Fruit fly (Drosophila melanogaster) whole organism, wandering third instar larva: ENCODE data around the gene CG1998.

Experiments
- Abd-B ChIP-seq: fragments of >200 bp; optimal IDR thresholded peaks from 2 replicates; lab custom pipeline; 2017; ENCODE audit warnings: missing biosample characterization, missing genetic modification characterization
- CG32264 ChIP-seq: fragments of 200-800 bp; sonication (Bioruptor generic); optimal IDR thresholded peaks from 2 replicates; lab custom pipeline; 2016; ENCODE audit warnings: missing biosample characterization, missing genetic modification characterization
- CG9705 ChIP-seq: fragments of 200-800 bp; sonication (Bioruptor generic); optimal IDR thresholded peaks from 2 replicates; lab custom pipeline; 2018; ENCODE audit warnings: missing biosample characterization, mild to moderate bottlenecking, missing genetic modification characterization
- CrebA ChIP-seq: fragments of 200-800 bp; sonication (Bioruptor generic); optimal IDR thresholded peaks from 2 replicates; lab custom pipeline; 2016; ENCODE audit warnings: missing biosample characterization, mild to moderate bottlenecking, missing genetic modification characterization, borderline replicate concordance
- Dfd ChIP-seq: fragments of >200 bp; optimal IDR thresholded peaks from 2 replicates; lab custom pipeline; 2017; ENCODE audit warnings: missing biosample characterization, missing genetic modification characterization
- Dif ChIP-seq: fragments of 200-275, 200-300 bp; sonication (Bioruptor generic); optimal IDR thresholded peaks from 2 replicates; lab custom pipeline; 2018; ENCODE audit warnings: missing biosample characterization, missing genetic modification characterization; ENCODE audit not compliant: partially characterized antibody
- GATAd ChIP-seq: sonication (Bioruptor generic); optimal IDR thresholded peaks from 2 replicates; lab custom pipeline; 2016; ENCODE audit warnings: missing biosample characterization, missing genetic modification characterization
- HLH106 ChIP-seq: fragments of 200-800 bp; optimal IDR thresholded peaks from 3 replicates; lab custom pipeline; 2019; ENCODE audit warnings: missing biosample characterization, mild to moderate bottlenecking, missing genetic modification characterization, moderate library complexity
- Hnf4 ChIP-seq: fragments of 200-800 bp; sonication (Bioruptor generic); optimal IDR thresholded peaks from 2 replicates; lab custom pipeline; 2016; ENCODE audit warnings: missing biosample characterization, mild to moderate bottlenecking, missing genetic modification characterization
- Hr78 ChIP-seq: fragments of >200 bp; optimal IDR thresholded peaks from 2 replicates; lab custom pipeline; 2017; ENCODE audit warnings: missing biosample characterization, missing genetic modification characterization
- Hr83 ChIP-seq: fragments of 200-300 bp; sonication (Bioruptor generic); optimal IDR thresholded peaks from 2 replicates; lab custom pipeline; 2016; ENCODE audit warnings: missing biosample characterization, mild to moderate bottlenecking, missing genetic modification characterization, moderate library complexity; ENCODE audit not compliant: poor library complexity, severe bottlenecking
- Jra ChIP-seq: sonication (Bioruptor generic); optimal IDR thresholded peaks from 2 replicates; lab custom pipeline; 2016; ENCODE audit warnings: missing biosample characterization, missing genetic modification characterization
- Mio ChIP-seq: sonication (Bioruptor generic); optimal IDR thresholded peaks from 2 replicates; lab custom pipeline; 2016; ENCODE audit warnings: missing biosample characterization, missing genetic modification characterization
- Myc ChIP-seq: fragments of >200 bp; optimal IDR thresholded peaks from 2 replicates; lab custom pipeline; 2017
- N ChIP-seq: fragments of >200 bp; optimal IDR thresholded peaks from 2 replicates; lab custom pipeline; 2018; ENCODE audit warnings: missing biosample characterization, missing external identifiers, missing genetic modification characterization
- OdsH ChIP-seq: fragments of 200-800 bp; sonication (Bioruptor generic); optimal IDR thresholded peaks from 2 replicates; lab custom pipeline; 2016; ENCODE audit warnings: missing biosample characterization, mild to moderate bottlenecking, missing genetic modification characterization
- Rel ChIP-seq, 2 experiments: fragments of 200-800 bp; sonication (Bioruptor generic) in 1 of 2; optimal IDR thresholded peaks; 2 replicates in 1 of 2; 3 replicates in 1 of 2; lab custom pipeline; 2016 to 2019; ENCODE audit warnings: mild to moderate bottlenecking in 2 of 2, missing biosample characterization in 2 of 2, missing genetic modification characterization in 2 of 2, moderate library complexity in 1 of 2
- Sp1 ChIP-seq: fragments of 200-800 bp; sonication (Bioruptor generic); optimal IDR thresholded peaks from 3 replicates; lab custom pipeline; 2019; ENCODE audit warnings: missing biosample characterization, mild to moderate bottlenecking, missing genetic modification characterization, moderate library complexity
- Vsx2 ChIP-seq: fragments of 200-300, 225-300 bp; sonication (Bioruptor generic); optimal IDR thresholded peaks from 2 replicates; lab custom pipeline; 2018; ENCODE audit warnings: missing biosample characterization, missing genetic modification characterization; ENCODE audit not compliant: partially characterized antibody
- br ChIP-seq: fragments of 200-800 bp; sonication (Bioruptor generic); optimal IDR thresholded peaks from 2 replicates; lab custom pipeline; 2016; ENCODE audit warnings: missing biosample characterization, missing genetic modification characterization
- brk ChIP-seq: fragments of 200-800 bp; sonication (Bioruptor generic); optimal IDR thresholded peaks from 2 replicates; lab custom pipeline; 2016; ENCODE audit warnings: missing biosample characterization, mild to moderate bottlenecking, missing genetic modification characterization
- dl ChIP-seq, 2 experiments: fragments of 175-275, 200-275 bp in 1 of 2; fragments of 200-275 bp in 1 of 2; sonication (Bioruptor generic); optimal IDR thresholded peaks; lab custom pipeline; 2018; ENCODE audit warnings: mild to moderate bottlenecking in 2 of 2, missing biosample characterization in 2 of 2, missing genetic modification characterization in 2 of 2, moderate library complexity in 2 of 2; ENCODE audit not compliant: partially characterized antibody in 2 of 2, insufficient read depth in 1 of 2
- dmrt93B ChIP-seq: fragments of 200-800 bp; sonication (Bioruptor generic); optimal IDR thresholded peaks from 2 replicates; lab custom pipeline; 2018; ENCODE audit warnings: missing biosample characterization, mild to moderate bottlenecking, missing genetic modification characterization
- dsf ChIP-seq: sonication (Bioruptor generic); optimal IDR thresholded peaks from 2 replicates; lab custom pipeline; 2016; ENCODE audit warnings: missing biosample characterization, missing genetic modification characterization, borderline replicate concordance
- ey ChIP-seq: fragments of 200-800 bp; sonication (Bioruptor generic); optimal IDR thresholded peaks from 2 replicates; lab custom pipeline; 2016; ENCODE audit warnings: missing biosample characterization, missing genetic modification characterization
- foxo ChIP-seq, 2 experiments: fragments of 200-800 bp; sonication (Bioruptor generic); optimal IDR thresholded peaks; 2 replicates in 1 of 2; 3 replicates in 1 of 2; lab custom pipeline; 2016 to 2017; ENCODE audit warnings: missing biosample characterization in 2 of 2, missing genetic modification characterization in 2 of 2
- fru ChIP-seq: fragments of 200-800 bp; sonication (Bioruptor generic); optimal IDR thresholded peaks from 3 replicates; lab custom pipeline; 2016; ENCODE audit warnings: missing biosample characterization, mild to moderate bottlenecking, missing genetic modification characterization
- h ChIP-seq: fragments of 200-800 bp; sonication (Bioruptor generic); optimal IDR thresholded peaks from 3 replicates; lab custom pipeline; 2016; ENCODE audit warnings: missing biosample characterization, mild to moderate bottlenecking, missing genetic modification characterization
- jim ChIP-seq: fragments of 175-275, 200-325 bp; sonication (Bioruptor generic); optimal IDR thresholded peaks from 2 replicates; lab custom pipeline; 2016; ENCODE audit warnings: missing biosample characterization, mild to moderate bottlenecking, missing genetic modification characterization
- lola ChIP-seq: fragments of >200 bp; optimal IDR thresholded peaks from 2 replicates; lab custom pipeline; 2017; ENCODE audit warnings: missing biosample characterization, missing genetic modification characterization
- pan ChIP-seq: fragments of >200 bp; optimal IDR thresholded peaks from 2 replicates; lab custom pipeline; 2017
- psq ChIP-seq: fragments of 200-800 bp; sonication (Bioruptor generic); optimal IDR thresholded peaks from 3 replicates; lab custom pipeline; 2017; ENCODE audit warnings: missing biosample characterization, mild to moderate bottlenecking, missing genetic modification characterization, moderate library complexity
- rgr ChIP-seq: fragments of 200-800 bp; sonication (Bioruptor generic); optimal IDR thresholded peaks from 3 replicates; lab custom pipeline; 2016; ENCODE audit warnings: missing biosample characterization, mild to moderate bottlenecking, missing genetic modification characterization
- sage ChIP-seq: fragments of 200-800 bp; sonication (Bioruptor generic); optimal IDR thresholded peaks from 2 replicates; lab custom pipeline; 2016; ENCODE audit warnings: missing biosample characterization, mild to moderate bottlenecking, missing genetic modification characterization
- sv ChIP-seq: fragments of 200-800 bp; sonication (Bioruptor generic); optimal IDR thresholded peaks from 3 replicates; lab custom pipeline; 2016; ENCODE audit warnings: missing biosample characterization, missing genetic modification characterization
- tai ChIP-seq: sonication (Bioruptor generic); optimal IDR thresholded peaks from 2 replicates; lab custom pipeline; 2016; ENCODE audit warnings: missing biosample characterization, missing genetic modification characterization
- usp ChIP-seq: fragments of >200 bp; optimal IDR thresholded peaks from 2 replicates; lab custom pipeline; 2017; ENCODE audit warnings: missing biosample characterization, missing genetic modification characterization
- woc ChIP-seq: sonication (Bioruptor generic); optimal IDR thresholded peaks from 2 replicates; lab custom pipeline; 2016; ENCODE audit warnings: missing biosample characterization, mild to moderate bottlenecking, missing genetic modification characterization

CG1998 gene

DNA sequence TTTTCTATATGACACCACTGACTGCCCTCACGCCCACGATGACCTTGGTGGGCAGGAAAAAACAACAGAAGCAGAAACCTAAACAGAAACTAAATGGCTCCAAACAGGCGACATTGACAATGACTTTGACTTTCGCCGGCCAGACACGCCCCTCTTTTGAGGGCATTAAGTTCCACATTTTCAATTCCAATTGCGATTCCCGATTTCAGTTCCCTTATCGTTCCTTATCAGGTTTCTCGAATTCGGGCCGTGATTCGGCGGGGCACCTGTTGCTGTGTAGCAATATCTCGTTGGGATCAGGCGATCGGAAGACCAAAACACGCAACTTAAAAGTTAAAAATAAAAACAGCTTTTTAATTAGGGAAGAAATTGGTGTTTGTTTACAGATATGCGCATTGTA lies 5.2 kb downstream of the CG1998 start:
- TF ChIP-seq usp (GFP tag; lab: Kevin White, UChicago): no peak
- no peak for TF ChIP-seq ey (GFP tag; lab: Kevin White, UChicago)
- TF ChIP-seq sv (GFP tag; lab: Kevin White, UChicago): no peak
- no peak for TF ChIP-seq OdsH (GFP tag; lab: Kevin White, UChicago)
- no peak for TF ChIP-seq CrebA (GFP tag; lab: Kevin White, UChicago)
- no peak for TF ChIP-seq dl (GFP tag; optimal IDR thresholded peaks at IDR 0.05; lab: Kevin White, UChicago; ENCODE audit: insufficient read depth in 1 of 2, partially characterized antibody in 2 of 2)
- no peak for TF ChIP-seq woc (GFP tag; lab: Kevin White, UChicago)
- no peak for TF ChIP-seq lola (GFP tag; lab: Kevin White, UChicago)
- no peak for TF ChIP-seq jim (GFP tag; lab: Kevin White, UChicago)
- TF ChIP-seq br (GFP tag; lab: Kevin White, UChicago): no peak

DNA sequence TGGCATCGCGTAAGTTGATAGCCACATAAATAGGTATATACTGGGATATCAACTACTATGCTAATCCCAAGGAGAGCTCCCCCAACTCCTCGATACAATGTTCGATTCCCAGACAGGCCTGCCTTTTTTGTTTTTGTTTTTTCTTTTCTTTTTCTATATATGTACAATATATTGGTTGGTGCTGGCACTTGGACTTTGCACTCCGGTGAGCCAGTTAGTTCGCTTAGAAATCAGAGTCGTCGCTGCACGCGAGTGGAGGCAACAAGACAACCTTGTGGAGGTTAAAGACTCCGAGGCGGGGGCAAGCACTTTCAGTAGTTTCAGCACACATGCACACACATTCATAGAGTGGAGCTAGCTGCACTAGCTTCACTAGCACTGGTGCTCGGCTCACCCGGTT lies 6.6 kb downstream of the CG1998 start:
- TF ChIP-seq N (GFP tag; lab: Kevin White, UChicago) (no peak), Dif (GFP tag; lab: Kevin White, UChicago) (no peak)
- TF ChIP-seq, all 38 proteins: peak for 0

DNA sequence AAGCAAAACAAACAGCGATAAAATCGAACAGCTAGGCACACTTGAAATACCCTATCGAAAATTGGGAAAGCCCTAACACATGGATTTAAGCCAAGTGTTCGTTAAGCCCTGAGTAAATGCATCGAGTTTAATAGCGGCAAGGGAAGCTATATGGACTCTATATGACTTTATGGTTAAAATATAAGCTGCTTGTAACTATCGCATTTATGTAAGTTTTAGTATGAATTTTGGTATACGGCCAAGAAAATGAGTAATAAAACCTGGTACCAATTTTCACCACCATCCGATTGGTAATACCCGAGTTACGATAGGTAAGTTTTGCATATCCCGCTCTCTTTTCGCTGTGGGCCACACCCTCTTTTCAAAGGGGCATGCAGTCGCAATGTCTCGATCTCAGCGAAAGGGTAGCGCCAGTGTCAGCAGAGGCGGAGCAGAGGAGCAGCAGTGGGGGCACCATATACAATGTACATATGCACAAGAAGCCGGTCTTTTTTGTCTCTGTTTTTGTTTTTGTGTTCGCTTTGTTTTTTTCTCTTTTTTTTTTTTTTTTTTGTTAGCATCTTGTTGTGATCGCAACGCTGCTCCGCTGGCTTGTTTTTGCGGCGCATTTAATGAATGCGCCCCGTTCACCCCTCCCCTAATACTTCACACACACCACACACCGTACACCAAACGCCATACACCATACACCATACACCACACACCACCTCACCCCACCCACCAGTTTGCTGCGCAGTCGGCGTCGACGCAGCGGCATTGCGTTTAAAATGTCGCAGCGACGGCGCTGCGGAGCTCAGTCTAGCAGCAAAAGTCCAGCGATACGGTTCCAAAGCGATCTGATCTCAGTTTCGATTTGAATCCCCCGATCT lies 8.7 kb downstream of the CG1998 start, which contains the start of gene GstT4:
Gene GstT4, plus strand, starts transcription at position 788 of the 869 bp plus-strand sequence.
- no peak for TF ChIP-seq Dfd (GFP tag; lab: Kevin White, UChicago)
- peak; percentile 67 for TF ChIP-seq Jra (GFP tag; lab: Kevin White, UChicago)
- TF ChIP-seq CG32264: no peak
- no peak for TF ChIP-seq CG9705 (GFP tag; lab: Kevin White, UChicago)
- TF ChIP-seq h: peak; percentile 86
- peak; percentile 76 for TF ChIP-seq brk
- no peak for TF ChIP-seq dl (GFP tag; optimal IDR thresholded peaks at IDR 0.05; lab: Kevin White, UChicago; ENCODE audit: insufficient read depth in 1 of 2, partially characterized antibody in 2 of 2)
- TF ChIP-seq CrebA (GFP tag; lab: Kevin White, UChicago): no peak
- TF ChIP-seq lola (GFP tag; lab: Kevin White, UChicago): no peak
- no peak for TF ChIP-seq tai (GFP tag; lab: Kevin White, UChicago)
- no peak for TF ChIP-seq Vsx2 (GFP tag; lab: Kevin White, UChicago)
- TF ChIP-seq Dif (GFP tag; lab: Kevin White, UChicago): no peak
- no peak for TF ChIP-seq GATAd (GFP tag; lab: Kevin White, UChicago)
- TF ChIP-seq OdsH (GFP tag; lab: Kevin White, UChicago): peak; percentile 80
- peak; percentile 95 for TF ChIP-seq woc (GFP tag; lab: Kevin White, UChicago)
- no peak for TF ChIP-seq dsf (GFP tag; lab: Kevin White, UChicago)
- no peak for TF ChIP-seq N (GFP tag; lab: Kevin White, UChicago)
- TF ChIP-seq ey (GFP tag; lab: Kevin White, UChicago): peak; percentile 57
- peak; percentile 42 for TF ChIP-seq sv (GFP tag; lab: Kevin White, UChicago)
- TF ChIP-seq sage (GFP tag; lab: Kevin White, UChicago): peak; percentile 85
- TF ChIP-seq Mio (GFP tag; lab: Kevin White, UChicago): peak; percentile 54
- no peak for TF ChIP-seq Abd-B (GFP tag; lab: Kevin White, UChicago)
- peak; percentile 76 for TF ChIP-seq rgr (GFP tag; lab: Kevin White, UChicago)
- TF ChIP-seq fru (GFP tag; lab: Kevin White, UChicago): peak; percentile 85
- peak; percentile 87 for TF ChIP-seq Sp1 (GFP tag; lab: Kevin White, UChicago)
- no peak for TF ChIP-seq pan (lab: Kevin White, UChicago)
- peak; percentile 97 for TF ChIP-seq Rel (GFP tag; optimal IDR thresholded peaks at IDR 0.05; lab: Kevin White, UChicago)
- peak; percentile 88 for TF ChIP-seq Rel (tag; optimal IDR thresholded peaks at IDR 0.05; lab: Kevin White, UChicago)
- TF ChIP-seq usp (GFP tag; lab: Kevin White, UChicago): no peak
- TF ChIP-seq foxo (GFP tag; optimal IDR thresholded peaks at IDR 0.05; lab: Kevin White, UChicago): peak; percentile 12 to 80
- no peak for TF ChIP-seq Hr78 (GFP tag; lab: Kevin White, UChicago)
- no peak for TF ChIP-seq HLH106 (tag; lab: Kevin White, UChicago)
- TF ChIP-seq dmrt93B (GFP tag; lab: Kevin White, UChicago): peak; percentile 33
- peak; percentile 90 for TF ChIP-seq Hnf4 (GFP tag; lab: Kevin White, UChicago)
- TF ChIP-seq br (GFP tag; lab: Kevin White, UChicago): peak; percentile 87
- TF ChIP-seq Hr83 (GFP tag; lab: Kevin White, UChicago): peak; percentile 39
- peak; percentile 98 for TF ChIP-seq jim (GFP tag; lab: Kevin White, UChicago)
- TF ChIP-seq Myc: no peak
- TF ChIP-seq psq (GFP tag; lab: Kevin White, UChicago): peak; percentile 97
